Worm (Caenorhabditis elegans) whole organism, L3 larva: ENCODE measurements around the gene apc-11.

Source experiments
- R02D3.7 ChIP-seq: fragments of 150-350 bp; optimal IDR thresholded peaks from 2 replicates; lab custom pipeline; 2014; ENCODE audit warnings: missing biosample characterization, missing genetic modification characterization
- ZK546.5 ChIP-seq: sonication (generic microtip); optimal IDR thresholded peaks from 2 replicates; lab custom pipeline; 2017; ENCODE audit warnings: missing biosample characterization, missing genetic modification characterization
- aly-2 ChIP-seq: fragments of 150-350 bp; optimal IDR thresholded peaks from 2 replicates; lab custom pipeline; 2014; ENCODE audit warnings: missing biosample characterization, missing genetic modification characterization
- ama-1 ChIP-seq: fragments of 150-350 bp; optimal IDR thresholded peaks from 2 replicates; lab custom pipeline; 2018
- ceh-16 ChIP-seq: sonication (generic microtip); optimal IDR thresholded peaks from 2 replicates; lab custom pipeline; 2017; ENCODE audit warnings: missing biosample characterization, missing genetic modification characterization
- ceh-28 ChIP-seq: fragments of 150-350 bp; optimal IDR thresholded peaks from 2 replicates; lab custom pipeline; 2014; ENCODE audit warnings: missing biosample characterization, missing genetic modification reagents, missing genetic modification characterization
- ceh-82 ChIP-seq: fragments of 150-350 bp; optimal IDR thresholded peaks from 2 replicates; lab custom pipeline; 2014; ENCODE audit warnings: missing biosample characterization, missing genetic modification characterization
- ceh-9 ChIP-seq: sonication (generic microtip); optimal IDR thresholded peaks from 2 replicates; lab custom pipeline; 2018; ENCODE audit warnings: missing biosample characterization, missing genetic modification characterization
- daf-12 ChIP-seq: fragments of 150-350 bp; optimal IDR thresholded peaks from 2 replicates; lab custom pipeline; 2014; ENCODE audit warnings: missing biosample characterization, missing genetic modification reagents, missing genetic modification characterization
- egl-27 ChIP-seq: sonication (generic microtip); optimal IDR thresholded peaks from 4 replicates; lab custom pipeline; 2017; ENCODE audit warnings: missing biosample characterization, missing genetic modification reagents, missing genetic modification characterization
- egl-5 ChIP-seq: fragments of 150-350 bp; optimal IDR thresholded peaks from 2 replicates; lab custom pipeline; 2017; ENCODE audit warnings: missing biosample characterization, missing genetic modification reagents, missing genetic modification characterization, inconsistent platforms
- elt-1 ChIP-seq: fragments of 150-350 bp; optimal IDR thresholded peaks from 2 replicates; lab custom pipeline; 2014; ENCODE audit warnings: missing biosample characterization, missing genetic modification characterization
- elt-2 ChIP-seq: sonication (generic microtip); optimal IDR thresholded peaks from 2 replicates; lab custom pipeline; 2016; ENCODE audit warnings: missing genetic modification reagents, mild to moderate bottlenecking, missing genetic modification characterization, missing compliant biosample characterization
- elt-3 ChIP-seq, 3 experiments: fragments of 150-350 bp in 1 of 3; sonication (generic microtip) in 2 of 3; optimal IDR thresholded peaks; 2 replicates in 2 of 3; 4 replicates in 1 of 3; lab custom pipeline; 2014 to 2017; ENCODE audit warnings: missing biosample characterization in 3 of 3, missing genetic modification characterization in 3 of 3
- eor-1 ChIP-seq, 2 experiments: fragments of 150-350 bp; optimal IDR thresholded peaks; 2 replicates each; lab custom pipeline; 2014 to 2018; ENCODE audit warnings: missing biosample characterization in 2 of 2, missing genetic modification characterization in 2 of 2
- fkh-10 ChIP-seq: sonication (generic microtip); optimal IDR thresholded peaks from 2 replicates; lab custom pipeline; 2017; ENCODE audit warnings: missing biosample characterization, missing genetic modification reagents, missing genetic modification characterization
- fkh-2 ChIP-seq: fragments of 150-350 bp; optimal IDR thresholded peaks from 2 replicates; lab custom pipeline; 2014; ENCODE audit warnings: missing biosample characterization, missing genetic modification reagents, missing genetic modification characterization
- fos-1 ChIP-seq: fragments of 150-350 bp; optimal IDR thresholded peaks from 2 replicates; lab custom pipeline; 2014; ENCODE audit warnings: missing biosample characterization, missing genetic modification characterization
- hmg-11 ChIP-seq: sonication (generic microtip); optimal IDR thresholded peaks from 2 replicates; lab custom pipeline; 2016; ENCODE audit warnings: missing genetic modification characterization, missing compliant biosample characterization
- jun-1 ChIP-seq: fragments of 150-350 bp; optimal IDR thresholded peaks from 2 replicates; lab custom pipeline; 2014; ENCODE audit warnings: missing biosample characterization, missing genetic modification reagents, missing genetic modification characterization
- lin-15B ChIP-seq: fragments of 150-350 bp; optimal IDR thresholded peaks from 2 replicates; lab custom pipeline; 2014; ENCODE audit warnings: missing biosample characterization, missing genetic modification characterization
- lin-39 ChIP-seq: fragments of 150-350 bp; optimal IDR thresholded peaks from 2 replicates; lab custom pipeline; 2018; ENCODE audit warnings: missing biosample characterization, missing genetic modification reagents, missing genetic modification characterization
- lsy-12 ChIP-seq: sonication (generic microtip); optimal IDR thresholded peaks from 2 replicates; lab custom pipeline; 2016; ENCODE audit warnings: mild to moderate bottlenecking, missing genetic modification characterization, missing compliant biosample characterization
- mdl-1 ChIP-seq: fragments of 150-350 bp; optimal IDR thresholded peaks from 2 replicates; lab custom pipeline; 2014; ENCODE audit warnings: missing biosample characterization, missing genetic modification characterization
- mml-1 ChIP-seq: fragments of 150-350 bp; sonication (generic microtip); optimal IDR thresholded peaks from 3 replicates; lab custom pipeline; 2014; ENCODE audit warnings: missing biosample characterization, missing genetic modification characterization
- nfya-1 ChIP-seq: sonication (generic microtip); optimal IDR thresholded peaks from 2 replicates; lab custom pipeline; 2017; ENCODE audit warnings: missing genetic modification characterization, mild to moderate bottlenecking, missing compliant biosample characterization, antibody characterized with exemption, moderate library complexity; ENCODE audit not compliant: insufficient read depth
- nhr-11 ChIP-seq: fragments of 150-350 bp; optimal IDR thresholded peaks from 2 replicates; lab custom pipeline; 2014; ENCODE audit warnings: missing biosample characterization, missing genetic modification characterization
- nhr-12 ChIP-seq: fragments of 150-350 bp; optimal IDR thresholded peaks from 2 replicates; lab custom pipeline; 2014; ENCODE audit warnings: missing biosample characterization, missing genetic modification characterization
- nhr-23 ChIP-seq: fragments of 150-350 bp; optimal IDR thresholded peaks from 2 replicates; lab custom pipeline; 2014; ENCODE audit warnings: missing biosample characterization, missing genetic modification reagents, missing genetic modification characterization
- nhr-237 ChIP-seq: fragments of 150-350 bp; optimal IDR thresholded peaks from 2 replicates; lab custom pipeline; 2014; ENCODE audit warnings: missing biosample characterization, missing genetic modification characterization
- nhr-25 ChIP-seq: sonication (generic microtip); optimal IDR thresholded peaks from 2 replicates; lab custom pipeline; 2017; ENCODE audit warnings: missing biosample characterization, missing genetic modification characterization
- nhr-28 ChIP-seq: fragments of 150-350 bp; optimal IDR thresholded peaks from 2 replicates; lab custom pipeline; 2014; ENCODE audit warnings: missing biosample characterization, missing genetic modification characterization
- nhr-43 ChIP-seq: sonication (generic microtip); optimal IDR thresholded peaks from 2 replicates; lab custom pipeline; 2016; ENCODE audit warnings: mild to moderate bottlenecking, missing genetic modification characterization, missing compliant biosample characterization; ENCODE audit not compliant: poor library complexity, severe bottlenecking
- nhr-67 ChIP-seq: fragments of 150-350 bp; optimal IDR thresholded peaks from 2 replicates; lab custom pipeline; 2014; ENCODE audit warnings: missing biosample characterization, missing genetic modification characterization
- nhr-76 ChIP-seq: fragments of 150-350 bp; sonication (generic microtip); optimal IDR thresholded peaks from 5 replicates; lab custom pipeline; 2014; ENCODE audit warnings: missing biosample characterization, missing genetic modification characterization
- nhr-77 ChIP-seq: fragments of 150-350 bp; optimal IDR thresholded peaks from 2 replicates; lab custom pipeline; 2014; ENCODE audit warnings: missing biosample characterization, missing genetic modification characterization
- pha-4 ChIP-seq: fragments of 150-350 bp; optimal IDR thresholded peaks from 2 replicates; lab custom pipeline; 2014; ENCODE audit warnings: missing biosample characterization, missing genetic modification reagents, missing genetic modification characterization
- pqm-1 ChIP-seq: fragments of 150-350 bp; optimal IDR thresholded peaks from 2 replicates; lab custom pipeline; 2017; ENCODE audit warnings: missing biosample characterization, missing genetic modification characterization, inconsistent platforms
- sea-2 ChIP-seq: fragments of 150-350 bp; sonication (generic microtip); optimal IDR thresholded peaks from 4 replicates; lab custom pipeline; 2014; ENCODE audit warnings: missing biosample characterization, missing genetic modification reagents, missing genetic modification characterization
- skn-1 ChIP-seq: fragments of 150-350 bp; optimal IDR thresholded peaks from 2 replicates; lab custom pipeline; 2014; ENCODE audit warnings: missing biosample characterization, missing genetic modification characterization
- snpc-4 ChIP-seq: fragments of 150-350 bp; optimal IDR thresholded peaks from 2 replicates; lab custom pipeline; 2014; ENCODE audit warnings: missing biosample characterization, missing genetic modification characterization
- tbx-2 ChIP-seq: sonication (generic microtip); optimal IDR thresholded peaks from 2 replicates; lab custom pipeline; 2016; ENCODE audit warnings: mild to moderate bottlenecking, missing genetic modification characterization, missing compliant biosample characterization
- unc-39 ChIP-seq: sonication (generic microtip); optimal IDR thresholded peaks from 4 replicates; lab custom pipeline; 2017; ENCODE audit warnings: missing biosample characterization, missing genetic modification characterization
- unc-62 ChIP-seq: fragments of 150-350 bp; sonication (generic microtip); optimal IDR thresholded peaks from 4 replicates; lab custom pipeline; 2014; ENCODE audit warnings: missing biosample characterization, missing genetic modification reagents, missing genetic modification characterization
- zag-1 ChIP-seq: fragments of 150-350 bp; optimal IDR thresholded peaks from 2 replicates; lab custom pipeline; 2014; ENCODE audit warnings: missing biosample characterization, missing genetic modification characterization
- ztf-11 ChIP-seq: fragments of 150-350 bp; optimal IDR thresholded peaks from 2 replicates; lab custom pipeline; 2014; ENCODE audit warnings: missing biosample characterization, missing genetic modification characterization
- ztf-4 ChIP-seq: fragments of 150-350 bp; optimal IDR thresholded peaks from 2 replicates; lab custom pipeline; 2014; ENCODE audit warnings: missing biosample characterization, missing genetic modification characterization

apc-11 gene

DNA sequence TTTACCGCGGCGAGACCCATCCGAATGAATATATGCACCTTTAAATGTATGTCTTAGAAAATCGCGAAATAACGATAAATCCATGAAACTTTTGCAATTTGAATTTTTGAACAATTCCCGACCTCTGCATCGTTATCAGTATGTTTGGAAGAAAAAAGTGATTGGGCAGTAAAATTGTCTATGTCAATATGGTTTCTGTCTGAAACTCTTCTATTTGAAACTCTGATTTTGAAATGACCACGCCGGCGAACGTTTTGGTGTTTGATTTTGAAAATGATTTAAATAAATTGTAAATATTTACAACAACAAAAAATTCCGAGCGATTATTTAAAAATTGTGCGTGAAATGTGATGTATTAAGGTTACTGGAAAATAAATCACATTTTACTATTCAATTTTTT, 32.9 kb downstream of the apc-11 start:
- no peak for TF ChIP-seq unc-39 (tag; lab: Kevin White, UChicago)
- no peak for TF ChIP-seq nhr-23 (tag; lab: Kevin White, UChicago)
- TF ChIP-seq nhr-28 (tag; lab: Kevin White, UChicago), result no peak
- TF ChIP-seq pqm-1 (tag; lab: Kevin White, UChicago), result peak; percentile 14
- TF ChIP-seq jun-1 (tag; lab: Kevin White, UChicago), result no peak
- TF ChIP-seq elt-2, result peak; percentile 26
- TF ChIP-seq nhr-43, result no peak
- peak; percentile 79 for TF ChIP-seq pha-4 (tag; lab: Kevin White, UChicago)
- TF ChIP-seq egl-5 (tag; lab: Kevin White, UChicago), result no peak
- no peak for TF ChIP-seq mml-1 (tag; lab: Kevin White, UChicago)
- no peak for TF ChIP-seq R02D3.7
- no peak for TF ChIP-seq elt-1
- TF ChIP-seq sea-2 (GFP tag; lab: Kevin White, UChicago), result no peak

DNA sequence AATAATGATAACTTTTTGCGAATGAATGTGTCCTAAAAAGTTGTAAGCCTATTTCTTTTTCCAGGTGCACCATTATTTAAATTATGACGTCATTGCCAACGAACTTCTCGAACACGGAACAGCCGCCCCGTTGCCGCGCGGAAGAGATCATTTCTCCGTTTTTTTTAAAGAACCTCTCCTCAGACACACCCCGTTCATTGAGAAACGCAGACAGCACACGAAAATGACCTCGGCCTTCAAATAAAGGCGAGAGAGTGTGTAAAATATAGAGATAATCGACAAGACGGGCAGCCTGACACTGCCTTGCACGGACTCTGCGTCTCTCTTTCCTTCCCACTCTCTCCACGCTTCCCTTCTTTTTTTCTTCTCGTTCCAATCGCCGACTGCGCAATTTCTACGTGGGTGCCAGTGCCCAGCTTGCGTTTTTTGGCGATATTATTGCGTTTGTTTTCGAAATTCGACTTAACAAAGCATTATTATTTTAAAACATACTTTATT, 33.8 kb downstream of the apc-11 start:
- no peak for TF ChIP-seq nhr-11 (tag; lab: Kevin White, UChicago)
- TF ChIP-seq nhr-77 (tag; lab: Kevin White, UChicago), result no peak
- TF ChIP-seq nhr-28 (tag; lab: Kevin White, UChicago), result no peak
- peak in 1 of 3 experiments; percentile 60 for TF ChIP-seq elt-3 (tag; optimal IDR thresholded peaks at IDR 0.05; lab: Kevin White, UChicago)
- TF ChIP-seq ceh-9, result no peak
- no peak for TF ChIP-seq fkh-2 (tag; lab: Kevin White, UChicago)
- peak; percentile 72 for TF ChIP-seq lin-39 (tag; lab: Kevin White, UChicago)
- TF ChIP-seq ceh-28 (tag; lab: Kevin White, UChicago), result peak; percentile 83
- TF ChIP-seq ceh-16 (tag; lab: Kevin White, UChicago), result no peak
- TF ChIP-seq pqm-1 (tag; lab: Kevin White, UChicago), result peak; percentile 14
- TF ChIP-seq nhr-43, result peak; percentile 69
- TF ChIP-seq lin-15B (tag; lab: Kevin White, UChicago), result peak; percentile 32
- TF ChIP-seq elt-1, result no peak
- peak; percentile 60 for TF ChIP-seq jun-1 (tag; lab: Kevin White, UChicago)
- TF ChIP-seq elt-2, result peak; percentile 52
- peak; percentile 94 for TF ChIP-seq nfya-1
- peak; percentile 95 for TF ChIP-seq nhr-23 (tag; lab: Kevin White, UChicago)
- peak; percentile 97 for TF ChIP-seq nhr-25 (tag; lab: Kevin White, UChicago)
- TF ChIP-seq fos-1 (tag; lab: Kevin White, UChicago), result no peak
- no peak for TF ChIP-seq egl-27 (tag; lab: Kevin White, UChicago)
- TF ChIP-seq ama-1 (lab: Kevin White, UChicago), result peak; percentile 83
- no peak for TF ChIP-seq zag-1 (tag; lab: Kevin White, UChicago)
- TF ChIP-seq unc-62 (GFP tag; lab: Kevin White, UChicago), result peak; percentile 75
- TF ChIP-seq nhr-76 (tag; lab: Kevin White, UChicago), result no peak
- no peak for TF ChIP-seq unc-39 (tag; lab: Kevin White, UChicago)
- peak; percentile 90 for TF ChIP-seq egl-5 (tag; lab: Kevin White, UChicago)
- TF ChIP-seq ceh-82 (tag; lab: Kevin White, UChicago), result peak; percentile 63
- peak; percentile 56 for TF ChIP-seq ztf-4
- peak; percentile 98 for TF ChIP-seq hmg-11
- TF ChIP-seq mdl-1 (tag; lab: Kevin White, UChicago), result peak; percentile 11
- peak; percentile 65 for TF ChIP-seq R02D3.7
- no peak for TF ChIP-seq ztf-11 (tag; lab: Kevin White, UChicago)
- TF ChIP-seq snpc-4, result peak; percentile 36
- TF ChIP-seq nhr-12 (tag; lab: Kevin White, UChicago), result no peak
- TF ChIP-seq daf-12 (tag; lab: Kevin White, UChicago), result no peak
- TF ChIP-seq ZK546.5, result no peak
- no peak for TF ChIP-seq nhr-67 (tag; lab: Kevin White, UChicago)
- TF ChIP-seq mml-1 (tag; lab: Kevin White, UChicago), result no peak
- TF ChIP-seq skn-1 (tag; lab: Kevin White, UChicago), result no peak
- TF ChIP-seq fkh-10 (GFP tag; lab: Kevin White, UChicago), result no peak
- no peak for TF ChIP-seq nhr-237 (tag; lab: Kevin White, UChicago)
- TF ChIP-seq tbx-2 (tag; lab: Kevin White, UChicago), result peak; percentile 34
- TF ChIP-seq lsy-12 (tag; lab: Kevin White, UChicago), result peak; percentile 81
- TF ChIP-seq sea-2 (GFP tag; lab: Kevin White, UChicago), result peak; percentile 89
- TF ChIP-seq aly-2 (tag; lab: Kevin White, UChicago), result no peak
- TF ChIP-seq eor-1 (tag; optimal IDR thresholded peaks at IDR 0.05; lab: Kevin White, UChicago), result no peak
- peak; percentile 83 for TF ChIP-seq pha-4 (tag; lab: Kevin White, UChicago)
